Worm (Caenorhabditis elegans): Measurements from ENCODE around the gene T05G5.4.

Gene T05G5.4

DNA sequence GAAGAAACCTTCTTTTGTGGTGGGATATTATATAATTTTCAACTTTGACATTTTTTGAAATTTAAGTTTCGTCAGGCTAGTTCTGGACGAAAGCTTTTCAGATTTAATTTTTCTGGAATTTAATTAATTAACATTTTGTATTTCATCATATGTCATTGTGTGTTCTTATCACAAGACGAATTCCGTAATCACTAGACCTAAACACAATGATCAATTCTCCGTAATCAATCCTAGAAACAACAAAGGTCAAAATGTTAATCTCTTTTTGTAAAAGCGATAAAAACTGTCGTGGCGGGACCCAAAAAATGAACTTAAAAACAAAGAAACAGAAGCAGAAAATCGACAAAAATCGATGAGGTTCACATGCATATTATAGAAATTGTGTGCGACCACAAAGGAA lies 34.0 kb upstream of the T05G5.4 start:
- TF ChIP-seq F37D6.2 (tag; optimal IDR thresholded peaks at IDR 0.05) (no peak), F49E8.2 (tag; optimal IDR thresholded peaks at IDR 0.05; ENCODE audit: borderline replicate concordance) (no peak), snpc-4 (tag; optimal IDR thresholded peaks at IDR 0.05) (no peak), mdt-29 (GFP tag; IDR thresholded peaks at IDR 0.05) (no peak), egl-27 (tag; optimal IDR thresholded peaks at IDR 0.05) (no peak), nhr-28 (tag; optimal IDR thresholded peaks at IDR 0.05) (peak; percentile 49), ztf-7 (tag; optimal IDR thresholded peaks at IDR 0.05) (peak; percentile 61), lin-39 (tag; optimal IDR thresholded peaks at IDR 0.05) (no peak), nhr-76 (tag; optimal IDR thresholded peaks at IDR 0.05) (no peak), daf-16 (GFP tag; optimal IDR thresholded peaks at IDR 0.05) (no peak), daf-16 (tag; optimal IDR thresholded peaks at IDR 0.05) (peak; percentile 53), dve-1 (tag; optimal IDR thresholded peaks at IDR 0.05; ENCODE audit: insufficient read depth) (peak; percentile 73), D1046.2 (GFP tag; IDR thresholded peaks at IDR 0.05) (no peak), lsy-2 (tag; optimal IDR thresholded peaks at IDR 0.05) (peak in 1 of 2 experiments; percentile 16), rbr-2 (tag; optimal IDR thresholded peaks at IDR 0.05) (no peak), dmd-6 (GFP tag; IDR thresholded peaks at IDR 0.05) (peak; percentile 62), lin-13 (GFP tag; optimal IDR thresholded peaks at IDR 0.05) (no peak), pqm-1 (tag; optimal IDR thresholded peaks at IDR 0.05) (peak; percentile 13), dpl-1 (GFP tag; optimal IDR thresholded peaks at IDR 0.05) (no peak)

DNA sequence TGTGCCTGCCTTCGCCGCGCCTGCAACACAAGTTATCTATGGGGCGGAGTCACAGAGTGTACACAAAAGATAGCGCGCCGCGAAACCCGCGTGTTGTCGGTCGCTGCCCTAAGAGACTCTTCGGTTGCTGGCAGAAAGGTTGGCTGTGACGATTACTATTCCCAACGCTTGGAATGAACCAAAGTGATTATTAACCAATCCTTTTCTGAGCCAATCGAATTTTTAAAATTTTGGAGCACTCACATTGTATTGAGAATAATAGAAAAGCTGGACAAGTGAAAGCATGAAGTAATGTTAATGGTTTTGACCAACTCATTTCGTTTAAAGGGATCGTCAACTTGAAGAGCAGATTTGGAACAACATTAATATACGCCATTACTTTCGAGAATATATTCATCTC lies 31.5 kb upstream of the T05G5.4 start:
- no peak for TF ChIP-seq ceh-20 (GFP tag; IDR thresholded peaks at IDR 0.05)
- TF ChIP-seq sdz-12 (GFP tag; optimal IDR thresholded peaks at IDR 0.05): no peak
- peak; percentile 70 for TF ChIP-seq hlh-11 (tag; optimal IDR thresholded peaks at IDR 0.05)
- TF ChIP-seq egl-43 (GFP tag; IDR thresholded peaks at IDR 0.05): no peak
- TF ChIP-seq arid-1 (GFP tag; conservative IDR thresholded peaks at IDR 0.05): no peak
- peak; percentile 64 for TF ChIP-seq F10B5.3 (tag; optimal IDR thresholded peaks at IDR 0.05)
- peak; percentile 33 for TF ChIP-seq ztf-7 (tag; optimal IDR thresholded peaks at IDR 0.05)
- no peak for TF ChIP-seq skn-1 (tag; optimal IDR thresholded peaks at IDR 0.05)
- peak; percentile 57 for TF ChIP-seq lin-13 (GFP tag; optimal IDR thresholded peaks at IDR 0.05)
- no peak; the same call in 1 of the 2 replicates for TF ChIP-seq T26A8.4 (GFP tag; IDR thresholded peaks at IDR 0.05)
- TF ChIP-seq F37D6.2 (tag; optimal IDR thresholded peaks at IDR 0.05): no peak
- TF ChIP-seq mdl-1 (tag; optimal IDR thresholded peaks at IDR 0.05): no peak
- TF ChIP-seq mes-2 (tag; optimal IDR thresholded peaks at IDR 0.05; ENCODE audit: poor library complexity, severe bottlenecking): peak; percentile 89
- TF ChIP-seq nhr-10 (tag; optimal IDR thresholded peaks at IDR 0.05): no peak
- no peak for TF ChIP-seq set-16 (GFP tag; IDR thresholded peaks at IDR 0.05)
- no peak for TF ChIP-seq lir-3 (tag; optimal IDR thresholded peaks at IDR 0.05)
- no peak for TF ChIP-seq gei-8 (GFP tag; optimal IDR thresholded peaks at IDR 0.05)
- TF ChIP-seq zfp-3 (GFP tag; conservative IDR thresholded peaks at IDR 0.05): no peak
- TF ChIP-seq fos-1 (tag; optimal IDR thresholded peaks at IDR 0.05): no peak
- TF ChIP-seq snpc-4 (tag; optimal IDR thresholded peaks at IDR 0.05): peak; percentile 91
- no peak for TF ChIP-seq T20F7.1 (GFP tag; optimal IDR thresholded peaks at IDR 0.05)
- no peak for TF ChIP-seq cey-2 (tag; optimal IDR thresholded peaks at IDR 0.05; ENCODE audit: borderline replicate concordance, insufficient read depth)
- no peak for TF ChIP-seq egl-27 (tag; optimal IDR thresholded peaks at IDR 0.05)
- TF ChIP-seq lin-38 (GFP tag; IDR thresholded peaks at IDR 0.05): peak; percentile 67
- no peak for TF ChIP-seq daf-19 (GFP tag; conservative IDR thresholded peaks at IDR 0.05)
- peak; percentile 65 for TF ChIP-seq nhr-6 (tag; optimal IDR thresholded peaks at IDR 0.05)
- TF ChIP-seq F49E8.2 (tag; optimal IDR thresholded peaks at IDR 0.05; ENCODE audit: borderline replicate concordance): peak; percentile 90
- TF ChIP-seq mxl-2 (GFP tag; conservative IDR thresholded peaks at IDR 0.05): no peak
- TF ChIP-seq D1046.2 (GFP tag; IDR thresholded peaks at IDR 0.05): no peak
- TF ChIP-seq nhr-41 (GFP tag; IDR thresholded peaks at IDR 0.05): no peak
- no peak for TF ChIP-seq ceh-44 (GFP tag; IDR thresholded peaks at IDR 0.05)
- no peak for TF ChIP-seq dmd-8 (GFP tag; IDR thresholded peaks at IDR 0.05)
- TF ChIP-seq ZK337.2 (GFP tag; IDR thresholded peaks at IDR 0.05): 0 out of 2 replicates have a peak, but pooled peaks have one; percentile 12
- peak; percentile 15 for TF ChIP-seq nhr-11 (tag; optimal IDR thresholded peaks at IDR 0.05)
- no peak for TF ChIP-seq ceh-28 (tag; optimal IDR thresholded peaks at IDR 0.05)
- TF ChIP-seq dmd-9 (GFP tag; IDR thresholded peaks at IDR 0.05): no peak
- peak; percentile 46 for TF ChIP-seq lin-15B (tag; optimal IDR thresholded peaks at IDR 0.05)
- no peak for TF ChIP-seq R02D3.7 (tag; optimal IDR thresholded peaks at IDR 0.05)
